Worm (Caenorhabditis elegans): ENCODE results near the gene unc-6.

- TF ChIP-seq W03F9.2 (tag; optimal IDR thresholded peaks at IDR 0.05) (no peak), him-1 (tag; optimal IDR thresholded peaks at IDR 0.05) (no peak), dao-5 (tag; optimal IDR thresholded peaks at IDR 0.05) (no peak)
These were observed 46.0 kb downstream of the unc-6 start, which contains the start of gene C16E9.2 for ce11 chrX:6935430-6935829.

Measured in whole organism, L4/young adult.